Worm (Caenorhabditis elegans) whole organism, L3 larva: ENCODE data around the gene mtm-9.

ENCODE experiments used
- snpc-4 ChIP-seq: fragments of 150-350 bp; optimal IDR thresholded peaks from 2 replicates; lab custom pipeline; 2014; ENCODE audit warnings: missing biosample characterization, missing genetic modification characterization
- unc-62 ChIP-seq: fragments of 150-350 bp; sonication (generic microtip); optimal IDR thresholded peaks from 4 replicates; lab custom pipeline; 2014; ENCODE audit warnings: missing biosample characterization, missing genetic modification reagents, missing genetic modification characterization

DNA sequence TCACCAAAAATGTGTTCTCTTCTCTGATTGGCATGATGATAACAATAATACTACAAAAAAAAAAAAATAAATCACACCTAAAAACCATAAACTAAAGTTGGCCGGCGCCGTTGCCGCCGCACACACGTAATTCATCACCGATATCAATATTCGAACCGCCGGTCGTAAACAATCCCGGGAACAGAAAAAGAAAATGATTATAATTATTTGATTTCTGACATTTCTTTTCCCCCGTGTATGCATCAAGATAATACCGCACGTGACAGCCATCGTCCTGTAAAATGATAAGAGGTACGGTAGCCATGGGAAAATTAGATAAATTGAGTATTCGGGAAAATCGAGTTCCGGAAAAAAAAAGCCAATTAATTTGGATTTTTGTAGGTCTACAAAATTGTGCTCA lies 46.3 kb upstream of the mtm-9 start:
- no peak for TF ChIP-seq snpc-4 (tag; lab: Kevin White, UChicago)
- no peak for TF ChIP-seq unc-62 (GFP tag; lab: Kevin White, UChicago)
